Fruit fly (Drosophila melanogaster) whole organism, embryonic: Measurements from ENCODE around the gene nst.

Experiments
- CG12219 ChIP-seq: fragments of 200-800 bp; sonication (Bioruptor generic); optimal IDR thresholded peaks from 3 replicates; lab custom pipeline; 2018; ENCODE audit warnings: missing biosample characterization, mild to moderate bottlenecking, missing genetic modification characterization
- CG1647 ChIP-seq: fragments of 200-800 bp; sonication (Bioruptor generic); optimal IDR thresholded peaks from 3 replicates; lab custom pipeline; 2016; ENCODE audit warnings: missing biosample characterization, missing genetic modification characterization
- gro ChIP-seq: fragments of 200-800 bp; sonication (Bioruptor generic); optimal IDR thresholded peaks from 2 replicates; lab custom pipeline; 2016; ENCODE audit warnings: missing biosample characterization, missing genetic modification characterization
- sug ChIP-seq: fragments of 200-800 bp; optimal IDR thresholded peaks from 2 replicates; lab custom pipeline; 2019; ENCODE audit warnings: missing biosample characterization, mild to moderate bottlenecking, missing genetic modification characterization, moderate library complexity

dm6 chr3L:12557736-12558135 is 27.8 kb upstream of the nst start:
- TF ChIP-seq CG12219 (GFP tag; lab: Kevin White, UChicago) (no peak), CG1647 (GFP tag; lab: Kevin White, UChicago) (no peak), sug (no peak), gro (GFP tag; lab: Kevin White, UChicago) (no peak)
